Fruit fly (Drosophila melanogaster): ENCODE data around the gene CG43051.

The CG43051 gene

dm6 chr2L:12504886-12505450 lies 2.8 kb upstream of the CG43051 start:
- TF ChIP-seq CrebA (GFP tag; optimal IDR thresholded peaks at IDR 0.05; ENCODE audit: borderline replicate concordance) (peak; percentile 1), Rel (GFP tag; optimal IDR thresholded peaks at IDR 0.05) (no peak), Rel (tag; optimal IDR thresholded peaks at IDR 0.05) (no peak), OdsH (GFP tag; optimal IDR thresholded peaks at IDR 0.05) (no peak), Mio (GFP tag; optimal IDR thresholded peaks at IDR 0.05) (no peak)

dm6 chr2L:12505662-12506061 lies 2.1 kb upstream of the CG43051 start:
- no peak for TF ChIP-seq CG32264 (GFP tag; optimal IDR thresholded peaks at IDR 0.05)
- TF ChIP-seq Dif (GFP tag; optimal IDR thresholded peaks at IDR 0.05; ENCODE audit: partially characterized antibody): no peak
- TF ChIP-seq Vsx2 (GFP tag; optimal IDR thresholded peaks at IDR 0.05; ENCODE audit: partially characterized antibody): no peak
- TF ChIP-seq h (GFP tag; optimal IDR thresholded peaks at IDR 0.05): no peak
- no peak for TF ChIP-seq N (GFP tag; optimal IDR thresholded peaks at IDR 0.05)
- no peak for TF ChIP-seq tai (GFP tag; optimal IDR thresholded peaks at IDR 0.05)
- TF ChIP-seq woc (GFP tag; optimal IDR thresholded peaks at IDR 0.05): no peak
- no peak for TF ChIP-seq GATAd (GFP tag; optimal IDR thresholded peaks at IDR 0.05)
- TF ChIP-seq sv (GFP tag; optimal IDR thresholded peaks at IDR 0.05): no peak
- no peak for TF ChIP-seq ey (GFP tag; optimal IDR thresholded peaks at IDR 0.05)
- TF ChIP-seq psq (GFP tag; optimal IDR thresholded peaks at IDR 0.05): no peak

dm6 chr2L:12506744-12507143 lies 995 bp upstream of the CG43051 start:
- TF ChIP-seq Abd-B (GFP tag; optimal IDR thresholded peaks at IDR 0.05): no peak
- peak; percentile 13 for TF ChIP-seq fru (GFP tag; optimal IDR thresholded peaks at IDR 0.05)
- TF ChIP-seq br (GFP tag; optimal IDR thresholded peaks at IDR 0.05): no peak
- TF ChIP-seq Sp1 (GFP tag; optimal IDR thresholded peaks at IDR 0.05): peak; percentile 21
- no peak for TF ChIP-seq foxo (GFP tag; optimal IDR thresholded peaks at IDR 0.05)
- TF ChIP-seq ey (GFP tag; optimal IDR thresholded peaks at IDR 0.05): no peak
- no peak for TF ChIP-seq sage (GFP tag; optimal IDR thresholded peaks at IDR 0.05)
- no peak for TF ChIP-seq dmrt93B (GFP tag; optimal IDR thresholded peaks at IDR 0.05)
- no peak for TF ChIP-seq woc (GFP tag; optimal IDR thresholded peaks at IDR 0.05)
- no peak for TF ChIP-seq Hr83 (GFP tag; optimal IDR thresholded peaks at IDR 0.05; ENCODE audit: poor library complexity, severe bottlenecking)
- TF ChIP-seq CG9705 (GFP tag; optimal IDR thresholded peaks at IDR 0.05): no peak
- no peak for TF ChIP-seq Mio (GFP tag; optimal IDR thresholded peaks at IDR 0.05)
- TF ChIP-seq tai (GFP tag; optimal IDR thresholded peaks at IDR 0.05): no peak
- TF ChIP-seq h (GFP tag; optimal IDR thresholded peaks at IDR 0.05): peak; percentile 87
- TF ChIP-seq dl (GFP tag; optimal IDR thresholded peaks at IDR 0.05; ENCODE audit: insufficient read depth in 1 of 2, partially characterized antibody in 2 of 2): no peak
- TF ChIP-seq lola (GFP tag; optimal IDR thresholded peaks at IDR 0.05): no peak
- peak; percentile 7 for TF ChIP-seq OdsH (GFP tag; optimal IDR thresholded peaks at IDR 0.05)
- no peak for TF ChIP-seq CG32264 (GFP tag; optimal IDR thresholded peaks at IDR 0.05)
- peak; percentile 13 for TF ChIP-seq CrebA (GFP tag; optimal IDR thresholded peaks at IDR 0.05; ENCODE audit: borderline replicate concordance)
- no peak for TF ChIP-seq GATAd (GFP tag; optimal IDR thresholded peaks at IDR 0.05)
- no peak for TF ChIP-seq brk (GFP tag; optimal IDR thresholded peaks at IDR 0.05)
- no peak for TF ChIP-seq jim (GFP tag; optimal IDR thresholded peaks at IDR 0.05)
- no peak for TF ChIP-seq sv (GFP tag; optimal IDR thresholded peaks at IDR 0.05)
- TF ChIP-seq Dif (GFP tag; optimal IDR thresholded peaks at IDR 0.05; ENCODE audit: partially characterized antibody): no peak
- no peak for TF ChIP-seq psq (GFP tag; optimal IDR thresholded peaks at IDR 0.05)
- TF ChIP-seq N (GFP tag; optimal IDR thresholded peaks at IDR 0.05): no peak
- no peak for TF ChIP-seq pan (optimal IDR thresholded peaks at IDR 0.05)
- TF ChIP-seq Hnf4 (GFP tag; optimal IDR thresholded peaks at IDR 0.05): no peak
- TF ChIP-seq HLH106 (tag; optimal IDR thresholded peaks at IDR 0.05): no peak
- TF ChIP-seq Vsx2 (GFP tag; optimal IDR thresholded peaks at IDR 0.05; ENCODE audit: partially characterized antibody): no peak
- TF ChIP-seq Myc (optimal IDR thresholded peaks at IDR 0.05): no peak
- TF ChIP-seq usp (GFP tag; optimal IDR thresholded peaks at IDR 0.05): no peak
- no peak for TF ChIP-seq Hr78 (GFP tag; optimal IDR thresholded peaks at IDR 0.05)
- no peak for TF ChIP-seq Rel (GFP tag; optimal IDR thresholded peaks at IDR 0.05)
- TF ChIP-seq Rel (tag; optimal IDR thresholded peaks at IDR 0.05): peak; percentile 34
- peak; percentile 2 for TF ChIP-seq rgr (GFP tag; optimal IDR thresholded peaks at IDR 0.05)
- TF ChIP-seq dsf (GFP tag; optimal IDR thresholded peaks at IDR 0.05; ENCODE audit: borderline replicate concordance): no peak
- no peak for TF ChIP-seq Dfd (GFP tag; optimal IDR thresholded peaks at IDR 0.05)
- TF ChIP-seq Jra (GFP tag; optimal IDR thresholded peaks at IDR 0.05): no peak

Measured in whole organism, wandering third instar larva.